Fruit fly (Drosophila melanogaster) S2 (cell line): ENCODE data around the gene RapGAP1.

ENCODE experiments used
- CG8478 ChIP-seq: fragments of >200 bp; optimal IDR thresholded peaks from 2 replicates; lab custom pipeline; 2018
- CTCF ChIP-seq, 2 experiments: fragments of >200 bp; optimal IDR thresholded peaks; 2 replicates each; lab custom pipeline; 2018

dm6 chr2L:7566627-7567026, 12.2 kb downstream of the RapGAP1 start:
- TF ChIP-seq CG8478 (lab: Kevin White, UChicago) (no peak), CTCF (optimal IDR thresholded peaks at IDR 0.05; lab: Kevin White, UChicago) (no peak)
